Fruit fly (Drosophila melanogaster) whole organism, wandering third instar larva: ENCODE data around the gene Vap33.
"Not testable (repeated sequence)": the region's sequence is repeated elsewhere in the genome, so short reads cannot be mapped to it uniquely, and the experiment has no call there.

Experiments
- Dfd ChIP-seq: fragments of >200 bp; optimal IDR thresholded peaks from 2 replicates; lab custom pipeline; 2017; ENCODE audit warnings: missing biosample characterization, missing genetic modification characterization
- OdsH ChIP-seq: fragments of 200-800 bp; sonication (Bioruptor generic); optimal IDR thresholded peaks from 2 replicates; lab custom pipeline; 2016; ENCODE audit warnings: missing biosample characterization, mild to moderate bottlenecking, missing genetic modification characterization
- Rel ChIP-seq, 2 experiments: fragments of 200-800 bp; sonication (Bioruptor generic) in 1 of 2; optimal IDR thresholded peaks; 2 replicates in 1 of 2; 3 replicates in 1 of 2; lab custom pipeline; 2016 to 2019; ENCODE audit warnings: mild to moderate bottlenecking in 2 of 2, missing biosample characterization in 2 of 2, missing genetic modification characterization in 2 of 2, moderate library complexity in 1 of 2
- Sp1 ChIP-seq: fragments of 200-800 bp; sonication (Bioruptor generic); optimal IDR thresholded peaks from 3 replicates; lab custom pipeline; 2019; ENCODE audit warnings: missing biosample characterization, mild to moderate bottlenecking, missing genetic modification characterization, moderate library complexity
- dl ChIP-seq, 2 experiments: fragments of 175-275, 200-275 bp in 1 of 2; fragments of 200-275 bp in 1 of 2; sonication (Bioruptor generic); optimal IDR thresholded peaks; lab custom pipeline; 2018; ENCODE audit warnings: mild to moderate bottlenecking in 2 of 2, missing biosample characterization in 2 of 2, missing genetic modification characterization in 2 of 2, moderate library complexity in 2 of 2; ENCODE audit not compliant: partially characterized antibody in 2 of 2, insufficient read depth in 1 of 2
- dsf ChIP-seq: sonication (Bioruptor generic); optimal IDR thresholded peaks from 2 replicates; lab custom pipeline; 2016; ENCODE audit warnings: missing biosample characterization, missing genetic modification characterization, borderline replicate concordance

- not testable (repeated sequence) for TF ChIP-seq dsf (GFP tag; lab: Kevin White, UChicago); Dfd (GFP tag; lab: Kevin White, UChicago); Rel (GFP tag; optimal IDR thresholded peaks at IDR 0.05; lab: Kevin White, UChicago); Rel (tag; optimal IDR thresholded peaks at IDR 0.05; lab: Kevin White, UChicago); dl (GFP tag; optimal IDR thresholded peaks at IDR 0.05; lab: Kevin White, UChicago; ENCODE audit: insufficient read depth in 1 of 2, partially characterized antibody in 2 of 2); Sp1; OdsH
Observed at dm6 chrX:3940547-3940946, 8.2 kb upstream of the Vap33 start, which contains the start of gene Gem4b.
